Worm (Caenorhabditis elegans): ENCODE measurements around the gene Y62H9A.5.

Y62H9A.5 gene

ce11 chrX:11916705-11917104 lies 34.0 kb upstream of the Y62H9A.5 start, which contains the start of gene Y62H9A.13:
Gene Y62H9A.13, plus strand, starts transcription at chrX:11917005.
- TF ChIP-seq elt-1 (tag; optimal IDR thresholded peaks at IDR 0.05; ENCODE audit: borderline replicate concordance, insufficient read depth) (no peak), nhr-2 (tag; optimal IDR thresholded peaks at IDR 0.05) (no peak), zip-8 (tag; optimal IDR thresholded peaks at IDR 0.05) (no peak), unc-62 (GFP tag; optimal IDR thresholded peaks at IDR 0.05) (no peak), nhr-28 (tag; optimal IDR thresholded peaks at IDR 0.05) (no peak), ceh-39 (tag; optimal IDR thresholded peaks at IDR 0.05) (no peak), drap-1 (GFP tag; optimal IDR thresholded peaks at IDR 0.05) (no peak), lsy-2 (tag; optimal IDR thresholded peaks at IDR 0.05) (no peak), pha-4 (tag; optimal IDR thresholded peaks at IDR 0.05) (no peak)

- no peak for TF ChIP-seq hlh-1 (tag; optimal IDR thresholded peaks at IDR 0.05)
- no peak for TF ChIP-seq ceh-43 (GFP tag; optimal IDR thresholded peaks at IDR 0.05)
- no peak for TF ChIP-seq unc-62 (GFP tag; optimal IDR thresholded peaks at IDR 0.05)
- no peak for TF ChIP-seq unc-120 (tag; optimal IDR thresholded peaks at IDR 0.05; ENCODE audit: poor library complexity, severe bottlenecking)
- TF ChIP-seq elt-1 (tag; optimal IDR thresholded peaks at IDR 0.05; ENCODE audit: borderline replicate concordance, insufficient read depth): no peak
- TF ChIP-seq lin-13 (tag; optimal IDR thresholded peaks at IDR 0.05): no peak
- TF ChIP-seq lin-32 (GFP tag; optimal IDR thresholded peaks at IDR 0.05): no peak
- TF ChIP-seq ham-2 (GFP tag; optimal IDR thresholded peaks at IDR 0.05): no peak
- TF ChIP-seq ztf-11 (tag; optimal IDR thresholded peaks at IDR 0.05): no peak
- TF ChIP-seq ceh-39 (tag; optimal IDR thresholded peaks at IDR 0.05): no peak
- no peak for TF ChIP-seq sptf-1 (tag; optimal IDR thresholded peaks at IDR 0.05)
- TF ChIP-seq nhr-28 (tag; optimal IDR thresholded peaks at IDR 0.05): no peak
- TF ChIP-seq mls-2 (tag; optimal IDR thresholded peaks at IDR 0.05): no peak
- TF ChIP-seq snpc-4 (tag; optimal IDR thresholded peaks at IDR 0.05): no peak
- TF ChIP-seq cnd-1 (tag; optimal IDR thresholded peaks at IDR 0.05): no peak
- TF ChIP-seq elt-3 (tag; optimal IDR thresholded peaks at IDR 0.05): no peak
- TF ChIP-seq ces-1 (GFP tag; optimal IDR thresholded peaks at IDR 0.05): no peak
- TF ChIP-seq bed-3 (GFP tag; optimal IDR thresholded peaks at IDR 0.05): no peak
- TF ChIP-seq pha-4 (tag; optimal IDR thresholded peaks at IDR 0.05): no peak
- TF ChIP-seq nhr-12 (tag; optimal IDR thresholded peaks at IDR 0.05): no peak
These were observed 31.1 kb upstream of the Y62H9A.5 start, which contains the start of gene Y62H9A.12 for ce11 chrX:11913824-11914223. Gene Y62H9A.12, plus strand, starts transcription at chrX:11914124.

ce11 chrX:11910046-11910445 lies 27.3 kb upstream of the Y62H9A.5 start, which contains the start of gene Y62H9A.15:
Gene Y62H9A.15, minus strand, starts transcription at chrX:11910145.
- TF ChIP-seq pha-4 (tag; optimal IDR thresholded peaks at IDR 0.05) (no peak), lin-13 (tag; optimal IDR thresholded peaks at IDR 0.05) (no peak)

- no peak for TF ChIP-seq bed-3 (GFP tag; optimal IDR thresholded peaks at IDR 0.05)
- no peak for TF ChIP-seq sptf-1 (tag; optimal IDR thresholded peaks at IDR 0.05)
- no peak for TF ChIP-seq ceh-39 (tag; optimal IDR thresholded peaks at IDR 0.05)
- no peak for TF ChIP-seq nhr-2 (tag; optimal IDR thresholded peaks at IDR 0.05)
- no peak for TF ChIP-seq zip-8 (tag; optimal IDR thresholded peaks at IDR 0.05)
- TF ChIP-seq sem-2 (GFP tag; optimal IDR thresholded peaks at IDR 0.05): no peak
- TF ChIP-seq pha-4 (tag; optimal IDR thresholded peaks at IDR 0.05): no peak
- TF ChIP-seq ceh-43 (GFP tag; optimal IDR thresholded peaks at IDR 0.05): no peak
- no peak for TF ChIP-seq flh-1 (GFP tag; optimal IDR thresholded peaks at IDR 0.05)
- no peak for TF ChIP-seq unc-62 (GFP tag; optimal IDR thresholded peaks at IDR 0.05)
- TF ChIP-seq lin-32 (GFP tag; optimal IDR thresholded peaks at IDR 0.05): no peak
- no peak for TF ChIP-seq mab-5 (tag; optimal IDR thresholded peaks at IDR 0.05)
These were observed 26.5 kb upstream of the Y62H9A.5 start for ce11 chrX:11909168-11909567.

- TF ChIP-seq lin-13 (tag; optimal IDR thresholded peaks at IDR 0.05): no peak
- TF ChIP-seq nhr-2 (tag; optimal IDR thresholded peaks at IDR 0.05): no peak
- no peak for TF ChIP-seq mep-1 (tag; optimal IDR thresholded peaks at IDR 0.05)
- no peak for TF ChIP-seq sptf-1 (tag; optimal IDR thresholded peaks at IDR 0.05)
- TF ChIP-seq elt-1 (tag; optimal IDR thresholded peaks at IDR 0.05; ENCODE audit: borderline replicate concordance, insufficient read depth): no peak
- TF ChIP-seq pha-4 (tag; optimal IDR thresholded peaks at IDR 0.05): no peak
- no peak for TF ChIP-seq nhr-28 (tag; optimal IDR thresholded peaks at IDR 0.05)
- no peak for TF ChIP-seq nhr-76 (tag; optimal IDR thresholded peaks at IDR 0.05)
- TF ChIP-seq sem-2 (GFP tag; optimal IDR thresholded peaks at IDR 0.05): no peak
- no peak for TF ChIP-seq lin-32 (GFP tag; optimal IDR thresholded peaks at IDR 0.05)
- TF ChIP-seq nhr-12 (tag; optimal IDR thresholded peaks at IDR 0.05): no peak
- no peak for TF ChIP-seq nhr-237 (tag; optimal IDR thresholded peaks at IDR 0.05)
- TF ChIP-seq ztf-11 (tag; optimal IDR thresholded peaks at IDR 0.05): no peak
- no peak for TF ChIP-seq ces-1 (GFP tag; optimal IDR thresholded peaks at IDR 0.05)
- no peak for TF ChIP-seq zip-8 (tag; optimal IDR thresholded peaks at IDR 0.05)
- TF ChIP-seq lsy-2 (tag; optimal IDR thresholded peaks at IDR 0.05): no peak
- no peak for TF ChIP-seq ceh-83 (GFP tag; optimal IDR thresholded peaks at IDR 0.05)
- no peak for TF ChIP-seq tbx-8 (GFP tag; optimal IDR thresholded peaks at IDR 0.05)
- no peak for TF ChIP-seq ceh-39 (tag; optimal IDR thresholded peaks at IDR 0.05)
These were observed 25.5 kb upstream of the Y62H9A.5 start for ce11 chrX:11908226-11908625.

Data from whole organism, mixed stage, embryonic.